Comparison of ENCODE assay signal across 1 fruit fly cellular context in genomic region chr3L:8689675-8690074, dm6.
TF ChIP-seq lines count a peak whose summit lies in the region.

No protein-coding gene starts in this region.

TF ChIP-seq in whole organism, embryonic, 481 proteins besides CTCF, POLR2A, EP300 and RAD21 (continued from another document and continues in another):
- TF ChIP-seq pnt (GFP tag; optimal IDR thresholded peaks at IDR 0.05; lab: Kevin White, UChicago) (peak; percentile 10), CG3407 (GFP tag; optimal IDR thresholded peaks at IDR 0.05; lab: Kevin White, UChicago) (no peak), CG7987 (GFP tag; optimal IDR thresholded peaks at IDR 0.05; lab: Kevin White, UChicago) (peak; percentile 48), exex (tag; optimal IDR thresholded peaks at IDR 0.05; lab: Kevin White, UChicago) (no peak), CG4424 (GFP tag; optimal IDR thresholded peaks at IDR 0.05; lab: Kevin White, UChicago) (peak; percentile 1), tio (GFP tag; optimal IDR thresholded peaks at IDR 0.05; lab: Kevin White, UChicago) (no peak), danr (GFP tag; IDR thresholded peaks at IDR 0.05; lab: Robert Waterston, UW) (no peak), HmgZ (tag; optimal IDR thresholded peaks at IDR 0.05; lab: Kevin White, UChicago) (peak; percentile 12), CG16779 (GFP tag; IDR thresholded peaks at IDR 0.05; lab: Robert Waterston, UW) (no peak), CG1832 (GFP tag; optimal IDR thresholded peaks at IDR 0.05; lab: Kevin White, UChicago) (no peak), CG30403 (GFP tag; optimal IDR thresholded peaks at IDR 0.05; lab: Kevin White, UChicago) (no peak), peb (GFP tag; IDR thresholded peaks at IDR 0.05; lab: Robert Waterston, UW) (no peak), Fer3 (tag; optimal IDR thresholded peaks at IDR 0.05; lab: Kevin White, UChicago) (peak; percentile 63), CG33557 (GFP tag; optimal IDR thresholded peaks at IDR 0.05; lab: Kevin White, UChicago) (no peak), CG7928 (GFP tag; optimal IDR thresholded peaks at IDR 0.05; lab: Kevin White, UChicago) (peak; percentile 24), CG13296 (GFP tag; optimal IDR thresholded peaks at IDR 0.05; lab: Kevin White, UChicago) (peak; percentile 78), CG17612 (GFP tag; IDR thresholded peaks at IDR 0.05; lab: Robert Waterston, UW) (no peak), grau (tag; optimal IDR thresholded peaks at IDR 0.05; lab: Kevin White, UChicago) (peak; percentile 73), gcm2 (GFP tag; optimal IDR thresholded peaks at IDR 0.05; lab: Kevin White, UChicago) (no peak), br (optimal IDR thresholded peaks at IDR 0.05; lab: Kevin White, UChicago) (no peak), CG32532 (GFP tag; IDR thresholded peaks at IDR 0.05; lab: Robert Waterston, UW) (peak; percentile 25; the same call in 1 of the 2 replicates), CG9215 (GFP tag; IDR thresholded peaks at IDR 0.05; lab: Robert Waterston, UW) (no peak), CG17361 (GFP tag; IDR thresholded peaks at IDR 0.05; lab: Robert Waterston, UW) (0 out of 3 replicates have a peak, but pooled peaks have one; percentile 25), CG13894 (tag; optimal IDR thresholded peaks at IDR 0.05; lab: Kevin White, UChicago) (peak; percentile 31), NfI (GFP tag; optimal IDR thresholded peaks at IDR 0.05; lab: Kevin White, UChicago) (peak; percentile 27), trh (GFP tag; optimal IDR thresholded peaks at IDR 0.05; lab: Kevin White, UChicago) (peak; percentile 22), sug (tag; optimal IDR thresholded peaks at IDR 0.05; lab: Kevin White, UChicago) (peak; percentile 31), Hmr (GFP tag; optimal IDR thresholded peaks at IDR 0.05; lab: Kevin White, UChicago) (peak; percentile 73), Ets97D (GFP tag; optimal IDR thresholded peaks at IDR 0.05; lab: Kevin White, UChicago) (no peak), lbe (GFP tag; optimal IDR thresholded peaks at IDR 0.05; lab: Kevin White, UChicago) (no peak), Ptx1 (GFP tag; IDR thresholded peaks at IDR 0.05; lab: Robert Waterston, UW) (no peak), PHDP (tag; optimal IDR thresholded peaks at IDR 0.05; lab: Kevin White, UChicago) (peak; percentile 47), Adf1 (GFP tag; IDR thresholded peaks at IDR 0.05; lab: Robert Waterston, UW) (peak; percentile 12; the same call in 1 of the 2 replicates), hkb (optimal IDR thresholded peaks at IDR 0.05; lab: Kevin White, UChicago) (no peak), hkb (GFP tag; IDR thresholded peaks at IDR 0.05; lab: Robert Waterston, UW) (0 out of 2 replicates have a peak, but pooled peaks have one; percentile 44), Pdp1 (GFP tag; optimal IDR thresholded peaks at IDR 0.05; lab: Kevin White, UChicago) (peak in 1 of 2 experiments; percentile 42), CG11247 (GFP tag; IDR thresholded peaks at IDR 0.05; lab: Robert Waterston, UW) (no peak), Sry-β (GFP tag; optimal IDR thresholded peaks at IDR 0.05; lab: Kevin White, UChicago) (no peak), lov (optimal IDR thresholded peaks at IDR 0.05; lab: Kevin White, UChicago) (no peak), lov (GFP tag; IDR thresholded peaks at IDR 0.05; lab: Robert Waterston, UW) (no peak), Neu2 (GFP tag; optimal IDR thresholded peaks at IDR 0.05; lab: Kevin White, UChicago; ENCODE audit: borderline replicate concordance) (no peak), CG9817 (tag; optimal IDR thresholded peaks at IDR 0.05; lab: Kevin White, UChicago) (peak; percentile 47), CG7556 (GFP tag; optimal IDR thresholded peaks at IDR 0.05; lab: Kevin White, UChicago) (peak; percentile 31), mld (GFP tag; IDR thresholded peaks at IDR 0.05; lab: Robert Waterston, UW; ENCODE audit: partially characterized antibody) (no peak), CG13624 (GFP tag; optimal IDR thresholded peaks at IDR 0.05; lab: Kevin White, UChicago) (no peak), CG9727 (GFP tag; optimal IDR thresholded peaks at IDR 0.05; lab: Kevin White, UChicago) (peak; percentile 56), CG13775 (GFP tag; optimal IDR thresholded peaks at IDR 0.05; lab: Kevin White, UChicago) (no peak), toy (GFP tag; IDR thresholded peaks at IDR 0.05; lab: Robert Waterston, UW) (no peak), CG3838 (GFP tag; optimal IDR thresholded peaks at IDR 0.05; lab: Kevin White, UChicago) (no peak), lola (GFP tag; optimal IDR thresholded peaks at IDR 0.05; lab: Kevin White, UChicago) (no peak), CG10565 (GFP tag; optimal IDR thresholded peaks at IDR 0.05; lab: Kevin White, UChicago) (no peak), CG11093 (GFP tag; IDR thresholded peaks at IDR 0.05; lab: Robert Waterston, UW) (no peak), Hr78 (GFP tag; optimal IDR thresholded peaks at IDR 0.05; lab: Kevin White, UChicago) (no peak), CG6683 (GFP tag; optimal IDR thresholded peaks at IDR 0.05; lab: Kevin White, UChicago) (peak; percentile 46), Blimp-1 (GFP tag; optimal IDR thresholded peaks at IDR 0.05; lab: Kevin White, UChicago) (peak; percentile 32), Dbx (GFP tag; IDR thresholded peaks at IDR 0.05; lab: Robert Waterston, UW) (peak; percentile 53; the same call in 1 of the 3 replicates), cato (GFP tag; optimal IDR thresholded peaks at IDR 0.05; lab: Kevin White, UChicago; ENCODE audit: borderline replicate concordance) (no peak), CG15269 (tag; optimal IDR thresholded peaks at IDR 0.05; lab: Kevin White, UChicago) (peak; percentile 21), E2f2 (GFP tag; IDR thresholded peaks at IDR 0.05; lab: Robert Waterston, UW) (no peak), caup (GFP tag; optimal IDR thresholded peaks at IDR 0.05; lab: Kevin White, UChicago; ENCODE audit: severe bottlenecking) (peak; percentile 76), CG10147 (GFP tag; optimal IDR thresholded peaks at IDR 0.05; lab: Kevin White, UChicago) (peak; percentile 9), CG3847 (GFP tag; IDR thresholded peaks at IDR 0.05; lab: Robert Waterston, UW) (no peak), CG4730 (GFP tag; IDR thresholded peaks at IDR 0.05; lab: Robert Waterston, UW) (0 out of 2 replicates have a peak, but pooled peaks have one; percentile 13), sima (GFP tag; optimal IDR thresholded peaks at IDR 0.05; lab: Kevin White, UChicago) (no peak), her (GFP tag; optimal IDR thresholded peaks at IDR 0.05; lab: Kevin White, UChicago) (peak; percentile 40), en (GFP tag; optimal IDR thresholded peaks at IDR 0.05; lab: Kevin White, UChicago) (no peak), H2.0 (GFP tag; IDR thresholded peaks at IDR 0.05; lab: Robert Waterston, UW) (no peak), CG15514 (GFP tag; optimal IDR thresholded peaks at IDR 0.05; lab: Kevin White, UChicago) (peak; percentile 80), CG8388 (GFP tag; optimal IDR thresholded peaks at IDR 0.05; lab: Kevin White, UChicago) (no peak), Atf6 (GFP tag; IDR thresholded peaks at IDR 0.05; lab: Robert Waterston, UW) (peak; percentile 78), HHEX (GFP tag; optimal IDR thresholded peaks at IDR 0.05; lab: Kevin White, UChicago) (peak; percentile 44), nau (GFP tag; optimal IDR thresholded peaks at IDR 0.05; lab: Kevin White, UChicago) (peak; percentile 11), D (optimal IDR thresholded peaks at IDR 0.05; lab: Kevin White, UChicago) (no peak), D (GFP tag; optimal IDR thresholded peaks at IDR 0.05; lab: Kevin White, UChicago) (peak; percentile 15), Sox100B (GFP tag; optimal IDR thresholded peaks at IDR 0.05; lab: Kevin White, UChicago) (no peak), CG10543 (GFP tag; optimal IDR thresholded peaks at IDR 0.05; lab: Kevin White, UChicago) (peak; percentile 23), CG18599 (GFP tag; optimal IDR thresholded peaks at IDR 0.05; lab: Kevin White, UChicago) (peak; percentile 81), tna (GFP tag; IDR thresholded peaks at IDR 0.05; lab: Robert Waterston, UW; ENCODE audit: partially characterized antibody) (no peak), dpn (GFP tag; optimal IDR thresholded peaks at IDR 0.05; lab: Kevin White, UChicago) (peak in 1 of 2 experiments; percentile 45), CG15011 (GFP tag; optimal IDR thresholded peaks at IDR 0.05; lab: Kevin White, UChicago) (peak; percentile 46), CG14965 (GFP tag; optimal IDR thresholded peaks at IDR 0.05; lab: Kevin White, UChicago; ENCODE audit: borderline replicate concordance) (no peak), CG12155 (GFP tag; optimal IDR thresholded peaks at IDR 0.05; lab: Kevin White, UChicago) (no peak), ken (GFP tag; IDR thresholded peaks at IDR 0.05; lab: Robert Waterston, UW) (no peak), CG2678 (tag; optimal IDR thresholded peaks at IDR 0.05; lab: Kevin White, UChicago) (peak; percentile 56), MTF-1 (GFP tag; optimal IDR thresholded peaks at IDR 0.05; lab: Kevin White, UChicago; ENCODE audit: borderline replicate concordance) (peak; percentile 61), CG10431 (GFP tag; optimal IDR thresholded peaks at IDR 0.05; lab: Kevin White, UChicago) (no peak), run (tag; optimal IDR thresholded peaks at IDR 0.05; lab: Kevin White, UChicago) (peak; percentile 5), cas (GFP tag; IDR thresholded peaks at IDR 0.05; lab: Robert Waterston, UW) (no peak), CG4328 (GFP tag; optimal IDR thresholded peaks at IDR 0.05; lab: Kevin White, UChicago) (peak; percentile 35), Mrtf (GFP tag; IDR thresholded peaks at IDR 0.05; lab: Robert Waterston, UW) (no peak), cwo (GFP tag; optimal IDR thresholded peaks at IDR 0.05; lab: Kevin White, UChicago) (peak; percentile 43), CG7271 (tag; optimal IDR thresholded peaks at IDR 0.05; lab: Kevin White, UChicago) (no peak), CG1233 (GFP tag; optimal IDR thresholded peaks at IDR 0.05; lab: Kevin White, UChicago) (peak; percentile 65), pita (GFP tag; optimal IDR thresholded peaks at IDR 0.05; lab: Kevin White, UChicago) (no peak), mirr (GFP tag; optimal IDR thresholded peaks at IDR 0.05; lab: Kevin White, UChicago) (peak; percentile 77), org-1 (GFP tag; optimal IDR thresholded peaks at IDR 0.05; lab: Kevin White, UChicago) (peak; percentile 43), CG18011 (GFP tag; optimal IDR thresholded peaks at IDR 0.05; lab: Kevin White, UChicago) (no peak), CG2202 (tag; optimal IDR thresholded peaks at IDR 0.05; lab: Kevin White, UChicago) (no peak), CG7372 (GFP tag; IDR thresholded peaks at IDR 0.05; lab: Robert Waterston, UW) (no peak), rib (GFP tag; IDR thresholded peaks at IDR 0.05; lab: Robert Waterston, UW) (peak; percentile 40; the same call in 1 of the 2 replicates), Hsf (GFP tag; optimal IDR thresholded peaks at IDR 0.05; lab: Kevin White, UChicago) (no peak), CG14014 (GFP tag; IDR thresholded peaks at IDR 0.05; lab: Robert Waterston, UW) (peak; percentile 58; the same call in 1 of the 2 replicates), esg (GFP tag; conservative IDR thresholded peaks at IDR 0.05; lab: Robert Waterston, UW) (no peak), al (GFP tag; IDR thresholded peaks at IDR 0.05; lab: Robert Waterston, UW) (no peak), disco-r (GFP tag; optimal IDR thresholded peaks at IDR 0.05; lab: Kevin White, UChicago) (peak; percentile 28), CG32772 (GFP tag; IDR thresholded peaks at IDR 0.05; lab: Robert Waterston, UW) (no peak), CkIIα-i1 (GFP tag; IDR thresholded peaks at IDR 0.05; lab: Robert Waterston, UW) (no peak), Hr51 (GFP tag; optimal IDR thresholded peaks at IDR 0.05; lab: Kevin White, UChicago) (peak in 1 of 2 experiments; percentile 1), Meics (GFP tag; optimal IDR thresholded peaks at IDR 0.05; lab: Kevin White, UChicago) (peak; percentile 64), CG17568 (GFP tag; optimal IDR thresholded peaks at IDR 0.05; lab: Kevin White, UChicago) (peak; percentile 29), sd (tag; optimal IDR thresholded peaks at IDR 0.05; lab: Kevin White, UChicago) (peak; percentile 85), CG12769 (tag; optimal IDR thresholded peaks at IDR 0.05; lab: Kevin White, UChicago) (peak; percentile 87), dysf (GFP tag; IDR thresholded peaks at IDR 0.05; lab: Robert Waterston, UW) (peak; percentile 17; the same call in 1 of the 3 replicates), ewg (GFP tag; optimal IDR thresholded peaks at IDR 0.05; lab: Kevin White, UChicago) (no peak), kah (GFP tag; optimal IDR thresholded peaks at IDR 0.05; lab: Kevin White, UChicago) (no peak), CG18476 (GFP tag; optimal IDR thresholded peaks at IDR 0.05; lab: Kevin White, UChicago) (peak; percentile 4), CG3281 (GFP tag; optimal IDR thresholded peaks at IDR 0.05; lab: Kevin White, UChicago) (peak; percentile 59), ind (GFP tag; optimal IDR thresholded peaks at IDR 0.05; lab: Kevin White, UChicago) (peak; percentile 24), fd3F (GFP tag; optimal IDR thresholded peaks at IDR 0.05; lab: Kevin White, UChicago) (peak; percentile 42), CG4282 (GFP tag; optimal IDR thresholded peaks at IDR 0.05; lab: Kevin White, UChicago) (no peak), CG17359 (tag; optimal IDR thresholded peaks at IDR 0.05; lab: Kevin White, UChicago) (peak; percentile 12), slbo (GFP tag; IDR thresholded peaks at IDR 0.05; lab: Robert Waterston, UW) (0 out of 2 replicates have a peak, but pooled peaks have one; percentile 7), Camta (GFP tag; optimal IDR thresholded peaks at IDR 0.05; lab: Kevin White, UChicago) (no peak), bcd (GFP tag; optimal IDR thresholded peaks at IDR 0.05; lab: Kevin White, UChicago) (peak; percentile 37), CG11456 (GFP tag; IDR thresholded peaks at IDR 0.05; lab: Robert Waterston, UW) (peak; percentile 53; the same call in 1 of the 3 replicates), CG9437 (GFP tag; optimal IDR thresholded peaks at IDR 0.05; lab: Kevin White, UChicago) (no peak), pfk (GFP tag; optimal IDR thresholded peaks at IDR 0.05; lab: Kevin White, UChicago) (peak; percentile 23), sob (GFP tag; IDR thresholded peaks at IDR 0.05; lab: Robert Waterston, UW) (peak; percentile 71; the same call in 1 of the 2 replicates), CG11398 (GFP tag; optimal IDR thresholded peaks at IDR 0.05; lab: Kevin White, UChicago) (no peak), Hey (tag; optimal IDR thresholded peaks at IDR 0.05; lab: Kevin White, UChicago) (peak; percentile 23), ara (GFP tag; IDR thresholded peaks at IDR 0.05; lab: Robert Waterston, UW) (0 out of 2 replicates have a peak, but pooled peaks have one; percentile 11), CG8944 (GFP tag; optimal IDR thresholded peaks at IDR 0.05; lab: Kevin White, UChicago) (no peak)
